Worm (Caenorhabditis elegans): Measurements from ENCODE around the gene K08D9.10.

K08D9.10 gene

DNA sequence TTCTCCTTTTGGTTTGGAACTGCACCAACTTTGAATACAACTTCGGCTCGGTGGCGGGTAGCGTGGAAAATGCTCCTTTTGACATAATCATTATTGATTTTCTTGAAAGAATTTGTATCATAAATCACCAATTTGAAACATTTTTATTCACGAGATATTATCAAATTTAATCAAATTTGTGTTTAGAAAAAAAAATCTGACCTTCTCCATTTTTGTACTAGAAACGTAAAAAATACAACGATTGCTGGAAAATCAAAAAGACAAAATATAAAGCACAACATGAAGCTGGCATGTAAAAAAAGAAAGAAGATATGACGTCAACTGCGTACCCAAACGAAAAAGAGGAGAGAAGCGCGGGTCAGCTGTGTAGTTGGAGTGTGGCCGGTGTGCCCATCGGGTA lies 30.4 kb upstream of the K08D9.10 start, which contains the start of gene K08D9.4:
TSS of gene K08D9.4 (minus strand) at position 101 of the 400 bp plus-strand sequence.
- TF ChIP-seq nhr-77 (tag; optimal IDR thresholded peaks at IDR 0.05) (no peak), eor-1 (tag; optimal IDR thresholded peaks at IDR 0.05) (no peak), egl-27 (tag; optimal IDR thresholded peaks at IDR 0.05) (no peak), fkh-10 (GFP tag; optimal IDR thresholded peaks at IDR 0.05) (no peak), lsy-12 (tag; optimal IDR thresholded peaks at IDR 0.05) (no peak), elt-1 (tag; optimal IDR thresholded peaks at IDR 0.05) (no peak), lin-39 (tag; optimal IDR thresholded peaks at IDR 0.05) (no peak), ztf-4 (tag; optimal IDR thresholded peaks at IDR 0.05) (no peak), unc-39 (tag; optimal IDR thresholded peaks at IDR 0.05) (no peak), aly-2 (tag; optimal IDR thresholded peaks at IDR 0.05) (no peak), hmg-11 (tag; optimal IDR thresholded peaks at IDR 0.05) (no peak), ZK546.5 (tag; optimal IDR thresholded peaks at IDR 0.05) (no peak), nhr-25 (tag; optimal IDR thresholded peaks at IDR 0.05) (no peak), elt-3 (tag; optimal IDR thresholded peaks at IDR 0.05) (no peak), lin-15B (tag; optimal IDR thresholded peaks at IDR 0.05) (no peak), ceh-82 (tag; optimal IDR thresholded peaks at IDR 0.05) (no peak), R02D3.7 (tag; optimal IDR thresholded peaks at IDR 0.05) (no peak), nhr-43 (tag; optimal IDR thresholded peaks at IDR 0.05; ENCODE audit: poor library complexity, severe bottlenecking) (no peak), zag-1 (tag; optimal IDR thresholded peaks at IDR 0.05) (no peak), skn-1 (tag; optimal IDR thresholded peaks at IDR 0.05) (no peak)

ce11 chrV:3204433-3204832 lies 26.3 kb upstream of the K08D9.10 start:
- TF ChIP-seq ceh-9 (tag; optimal IDR thresholded peaks at IDR 0.05) (no peak), mdl-1 (tag; optimal IDR thresholded peaks at IDR 0.05) (no peak)

DNA sequence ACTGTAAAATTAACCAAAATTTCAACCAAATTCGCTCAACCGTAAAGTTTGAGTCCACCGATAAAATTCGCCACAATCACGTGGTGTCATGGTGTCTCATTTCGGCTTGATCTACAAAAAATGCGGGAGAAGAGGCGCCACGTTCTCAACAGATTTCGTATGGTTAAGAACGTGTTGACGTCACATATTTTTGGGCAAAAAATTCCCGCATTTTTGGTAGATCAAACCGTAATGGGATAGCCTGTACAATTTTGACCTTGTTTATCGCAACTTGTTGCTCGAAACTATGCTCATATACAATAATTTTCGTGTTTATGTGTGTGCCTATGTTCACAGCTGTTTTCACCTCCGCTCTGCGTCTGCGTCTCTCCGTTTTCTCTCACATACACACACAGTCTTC lies 21.8 kb upstream of the K08D9.10 start:
- TF ChIP-seq nhr-77 (tag; optimal IDR thresholded peaks at IDR 0.05) (no peak), nhr-25 (tag; optimal IDR thresholded peaks at IDR 0.05) (no peak), fkh-10 (GFP tag; optimal IDR thresholded peaks at IDR 0.05) (no peak), pqm-1 (tag; optimal IDR thresholded peaks at IDR 0.05) (no peak), ztf-4 (tag; optimal IDR thresholded peaks at IDR 0.05) (no peak), ceh-82 (tag; optimal IDR thresholded peaks at IDR 0.05) (no peak), pha-4 (tag; optimal IDR thresholded peaks at IDR 0.05) (no peak), elt-2 (tag; optimal IDR thresholded peaks at IDR 0.05) (no peak), sea-2 (GFP tag; optimal IDR thresholded peaks at IDR 0.05) (no peak), ZK546.5 (tag; optimal IDR thresholded peaks at IDR 0.05) (no peak), zag-1 (tag; optimal IDR thresholded peaks at IDR 0.05) (no peak), R02D3.7 (tag; optimal IDR thresholded peaks at IDR 0.05) (no peak), ama-1 (optimal IDR thresholded peaks at IDR 0.05) (no peak), nhr-11 (tag; optimal IDR thresholded peaks at IDR 0.05) (no peak)

DNA sequence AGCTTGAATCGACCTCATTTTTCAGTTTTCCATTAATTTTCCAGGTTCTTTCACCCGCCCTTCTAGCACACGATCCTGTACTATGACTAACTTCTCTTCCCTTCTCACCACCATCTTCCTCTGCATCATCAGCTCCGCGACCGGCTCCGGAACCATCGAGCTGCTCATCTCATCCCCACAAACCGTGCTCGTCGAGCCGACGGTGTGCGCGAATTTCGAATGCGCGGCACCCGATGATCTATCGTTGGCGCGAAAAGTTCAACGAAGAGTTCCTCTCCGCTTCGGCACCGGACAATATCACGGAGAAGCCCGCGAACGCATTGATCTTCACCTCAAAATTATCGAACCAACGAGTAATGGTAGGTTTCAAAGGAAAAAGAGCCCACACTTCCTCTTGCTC lies 20.6 kb upstream of the K08D9.10 start, which contains the start of gene apx-1:
TSS of gene apx-1 (plus strand) at position 50 of the 400 bp plus-strand sequence.
- TF ChIP-seq tbx-2 (tag; optimal IDR thresholded peaks at IDR 0.05) = no peak
- TF ChIP-seq zag-1 (tag; optimal IDR thresholded peaks at IDR 0.05) = no peak
- no peak for TF ChIP-seq mml-1 (tag; optimal IDR thresholded peaks at IDR 0.05)
- TF ChIP-seq lin-39 (tag; optimal IDR thresholded peaks at IDR 0.05) = no peak
- TF ChIP-seq skn-1 (tag; optimal IDR thresholded peaks at IDR 0.05) = no peak
- no peak for TF ChIP-seq snpc-4 (tag; optimal IDR thresholded peaks at IDR 0.05)
- TF ChIP-seq nhr-237 (tag; optimal IDR thresholded peaks at IDR 0.05) = no peak
- no peak for TF ChIP-seq ceh-82 (tag; optimal IDR thresholded peaks at IDR 0.05)

DNA sequence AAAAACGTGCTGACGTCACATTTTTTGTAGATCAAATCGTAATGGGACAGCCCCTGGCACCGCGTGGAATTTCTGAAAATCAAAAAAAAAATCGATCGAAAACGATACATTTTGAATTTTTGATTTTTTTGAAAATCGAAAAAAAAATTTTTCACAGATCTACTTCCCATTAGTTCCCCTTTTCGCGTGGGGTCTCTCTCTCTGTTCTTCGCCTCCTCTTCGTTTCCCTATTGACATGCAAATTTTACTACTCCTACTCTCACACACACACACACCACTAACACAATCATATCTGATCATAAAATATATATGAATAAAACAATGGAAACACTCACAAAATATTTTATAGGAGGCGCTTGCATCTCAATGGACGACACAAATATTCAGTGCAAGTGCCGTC lies 12.1 kb upstream of the K08D9.10 start:
- TF ChIP-seq nfya-1 (tag; optimal IDR thresholded peaks at IDR 0.05; ENCODE audit: insufficient read depth) (no peak), nhr-76 (tag; optimal IDR thresholded peaks at IDR 0.05) (no peak), R02D3.7 (tag; optimal IDR thresholded peaks at IDR 0.05) (no peak), zag-1 (tag; optimal IDR thresholded peaks at IDR 0.05) (no peak), aly-2 (tag; optimal IDR thresholded peaks at IDR 0.05) (no peak), nhr-28 (tag; optimal IDR thresholded peaks at IDR 0.05) (no peak), egl-5 (tag; optimal IDR thresholded peaks at IDR 0.05) (no peak), elt-1 (tag; optimal IDR thresholded peaks at IDR 0.05) (no peak), unc-62 (GFP tag; optimal IDR thresholded peaks at IDR 0.05) (no peak), nhr-43 (tag; optimal IDR thresholded peaks at IDR 0.05; ENCODE audit: poor library complexity, severe bottlenecking) (no peak), nhr-67 (tag; optimal IDR thresholded peaks at IDR 0.05) (no peak), egl-27 (tag; optimal IDR thresholded peaks at IDR 0.05) (no peak), nhr-23 (tag; optimal IDR thresholded peaks at IDR 0.05) (no peak), lin-39 (tag; optimal IDR thresholded peaks at IDR 0.05) (no peak), hmg-11 (tag; optimal IDR thresholded peaks at IDR 0.05) (no peak), ceh-16 (tag; optimal IDR thresholded peaks at IDR 0.05) (no peak), fos-1 (tag; optimal IDR thresholded peaks at IDR 0.05) (no peak), fkh-2 (tag; optimal IDR thresholded peaks at IDR 0.05) (no peak), elt-3 (tag; optimal IDR thresholded peaks at IDR 0.05) (no peak), nhr-12 (tag; optimal IDR thresholded peaks at IDR 0.05) (no peak)

Measured in whole organism, L3 larva.